Worm (Caenorhabditis elegans): ENCODE data around the gene T01C3.11.

- no peak for TF ChIP-seq R02D3.7 (tag; optimal IDR thresholded peaks at IDR 0.05)
- no peak for TF ChIP-seq ama-1 (optimal IDR thresholded peaks at IDR 0.05)
- no peak for TF ChIP-seq fos-1 (tag; optimal IDR thresholded peaks at IDR 0.05)
- TF ChIP-seq pqm-1 (tag; optimal IDR thresholded peaks at IDR 0.05), result no peak
- no peak for TF ChIP-seq egl-43 (GFP tag; IDR thresholded peaks at IDR 0.05)
- no peak for TF ChIP-seq mxl-2 (GFP tag; conservative IDR thresholded peaks at IDR 0.05)
- TF ChIP-seq zfp-2 (tag; optimal IDR thresholded peaks at IDR 0.05), result no peak
- no peak for TF ChIP-seq pha-4 (GFP tag; IDR thresholded peaks at IDR 0.05)
- TF ChIP-seq pha-4 (tag; optimal IDR thresholded peaks at IDR 0.05), result no peak
- TF ChIP-seq snpc-4 (tag; optimal IDR thresholded peaks at IDR 0.05), result no peak
- no peak for TF ChIP-seq ceh-20 (GFP tag; IDR thresholded peaks at IDR 0.05)
- no peak for TF ChIP-seq daf-12 (tag; optimal IDR thresholded peaks at IDR 0.05)
- no peak for TF ChIP-seq ztf-7 (tag; optimal IDR thresholded peaks at IDR 0.05)
- no peak for TF ChIP-seq T26A8.4 (GFP tag; IDR thresholded peaks at IDR 0.05)
Observed at ce11 chrV:15023544-15023943, 24.2 kb downstream of the T01C3.11 start, which contains the start of gene F14H8.4.
